Worm (Caenorhabditis elegans) whole organism, L4 larva: ENCODE measurements around the gene C05E4.7.

Source experiments
- Y48G9A.11 ChIP-seq: fragments of 200-800 bp; sonication (Bioruptor generic); IDR thresholded peaks from 2 replicates; pipeline ENCODE4 v1.3.6; 2022; ENCODE audit warnings: missing genetic modification reagents, missing genetic modification characterization, missing compliant biosample characterization
- ama-1 ChIP-seq: fragments of 150-350 bp; optimal IDR thresholded peaks from 2 replicates; lab custom pipeline; 2014; ENCODE audit warnings: inconsistent platforms, mixed read lengths
- ceh-44 ChIP-seq: fragments of 200-800 bp; sonication (Bioruptor generic); IDR thresholded peaks from 2 replicates; pipeline ENCODE4 v1.3.6; 2022; ENCODE audit warnings: missing genetic modification reagents, missing genetic modification characterization, missing compliant biosample characterization
- daf-12 ChIP-seq: fragments of 150-350 bp; optimal IDR thresholded peaks from 2 replicates; lab custom pipeline; 2014; ENCODE audit warnings: missing biosample characterization, missing genetic modification reagents, missing genetic modification characterization
- daf-8 ChIP-seq: fragments of 200-800 bp; sonication (Bioruptor generic); IDR thresholded peaks from 2 replicates; pipeline ENCODE4 v1.3.6; 2022; ENCODE audit warnings: missing genetic modification characterization, missing compliant biosample characterization
- jun-1 ChIP-seq: fragments of 150-350 bp; optimal IDR thresholded peaks from 2 replicates; lab custom pipeline; 2014; ENCODE audit warnings: missing biosample characterization, missing genetic modification reagents, missing genetic modification characterization
- lin-15B ChIP-seq: fragments of 150-350 bp; sonication (generic microtip); optimal IDR thresholded peaks from 3 replicates; lab custom pipeline; 2014; ENCODE audit warnings: missing biosample characterization, missing genetic modification characterization
- lin-39 ChIP-seq: fragments of 150-350 bp; optimal IDR thresholded peaks from 2 replicates; lab custom pipeline; 2014; ENCODE audit warnings: missing biosample characterization, missing genetic modification reagents, missing genetic modification characterization
- lsy-2 ChIP-seq, 2 experiments: fragments of 150-350 bp in 1 of 2; sonication (generic microtip) in 1 of 2; optimal IDR thresholded peaks; 2 replicates each; lab custom pipeline; 2014 to 2017; ENCODE audit warnings: missing biosample characterization in 2 of 2, missing genetic modification characterization in 2 of 2
- madf-9 ChIP-seq: fragments of 200-800 bp; sonication (Bioruptor generic); conservative IDR thresholded peaks from 2 replicates; pipeline ENCODE4 v1.3.6; 2022; ENCODE audit warnings: missing genetic modification reagents, missing genetic modification characterization, missing compliant biosample characterization
- saeg-2 ChIP-seq: fragments of 200-800 bp; sonication (Bioruptor generic); IDR thresholded peaks from 2 replicates; pipeline ENCODE4 v1.3.6; 2022; ENCODE audit warnings: missing genetic modification reagents, missing genetic modification characterization, missing compliant biosample characterization
- unc-39 ChIP-seq: sonication (generic microtip); optimal IDR thresholded peaks from 2 replicates; lab custom pipeline; 2017; ENCODE audit warnings: missing biosample characterization, missing genetic modification characterization

DNA sequence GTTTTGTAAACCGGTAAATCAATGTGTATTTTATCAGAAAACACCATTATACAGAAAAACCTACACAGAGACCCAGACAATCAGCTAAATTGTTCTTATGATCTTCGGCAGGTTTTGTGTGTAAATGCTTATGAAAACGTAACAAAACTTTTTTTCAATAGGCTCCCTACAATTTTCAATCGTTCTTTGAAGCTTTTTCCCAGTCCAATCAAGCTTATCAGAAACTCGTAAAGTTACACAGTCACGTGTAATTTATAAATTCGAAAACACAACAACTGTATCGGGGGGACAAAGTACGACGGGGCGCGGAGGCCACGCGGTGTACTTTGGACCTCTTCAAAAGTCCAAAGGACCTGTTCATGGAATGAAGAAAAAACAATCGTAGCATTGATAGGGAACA, 11.7 kb upstream of the C05E4.7 start:
- TF ChIP-seq madf-9 (GFP tag; lab: Robert Waterston, UW): no peak
- TF ChIP-seq lin-39 (tag; lab: Kevin White, UChicago): no peak
- TF ChIP-seq ama-1 (lab: Kevin White, UChicago): peak; percentile 64
- TF ChIP-seq daf-12 (tag; lab: Kevin White, UChicago): no peak
- no peak for TF ChIP-seq Y48G9A.11 (GFP tag; lab: Robert Waterston, UW)
- TF ChIP-seq unc-39: no peak
- peak in 1 of 2 experiments; percentile 26 for TF ChIP-seq lsy-2 (tag; optimal IDR thresholded peaks at IDR 0.05; lab: Kevin White, UChicago)
- no peak for TF ChIP-seq saeg-2 (GFP tag; lab: Robert Waterston, UW)
- TF ChIP-seq lin-15B: no peak
- TF ChIP-seq daf-8 (GFP tag; lab: Robert Waterston, UW): no peak
- no peak for TF ChIP-seq jun-1 (tag; lab: Kevin White, UChicago)
- no peak for TF ChIP-seq ceh-44 (GFP tag; lab: Robert Waterston, UW)
